Fruit fly (Drosophila melanogaster) S2 (cell line): ENCODE measurements around the gene Remo.

ENCODE experiments used
- CG8478 ChIP-seq: fragments of >200 bp; optimal IDR thresholded peaks from 2 replicates; lab custom pipeline; 2018
- CTCF ChIP-seq, 2 experiments: fragments of >200 bp; optimal IDR thresholded peaks; 2 replicates each; lab custom pipeline; 2018

dm6 chrX:13313133-13313532 is 25.3 kb downstream of the Remo start:
- no peak for TF ChIP-seq CG8478 (lab: Kevin White, UChicago)
- no peak for TF ChIP-seq CTCF (optimal IDR thresholded peaks at IDR 0.05; lab: Kevin White, UChicago)
